Fruit fly (Drosophila melanogaster) whole organism, adult: ENCODE measurements around the gene mkg-p.

Experiments
- CG11617 ChIP-seq: fragments of 200-800 bp; sonication (Bioruptor generic); optimal IDR thresholded peaks from 2 replicates; lab custom pipeline; 2017; ENCODE audit warnings: mild to moderate bottlenecking, missing biosample characterization, missing genetic modification reagents, missing genetic modification characterization
- CG5204 ChIP-seq: fragments of 200-800 bp; sonication (Bioruptor generic); optimal IDR thresholded peaks from 2 replicates; lab custom pipeline; 2016; ENCODE audit warnings: missing biosample characterization, missing genetic modification characterization
- CG7101 ChIP-seq: fragments of 200-800 bp; sonication (Bioruptor generic); optimal IDR thresholded peaks from 2 replicates; lab custom pipeline; 2018; ENCODE audit warnings: missing biosample characterization, mild to moderate bottlenecking, missing genetic modification characterization, moderate library complexity
- cic ChIP-seq: fragments of 200-800 bp; sonication (Bioruptor generic); optimal IDR thresholded peaks from 2 replicates; lab custom pipeline; 2017; ENCODE audit warnings: missing biosample characterization, mild to moderate bottlenecking, missing genetic modification characterization, moderate library complexity
- cnc ChIP-seq, 2 experiments: fragments of >200 bp; optimal IDR thresholded peaks; 2 replicates each; lab custom pipeline; 2017
- kay ChIP-seq: fragments of 200-800 bp; sonication (Bioruptor generic); peaks from one replicate; lab custom pipeline; 2016; ENCODE audit warnings: missing biosample characterization, missing genetic modification characterization, borderline replicate concordance
- tj ChIP-seq: fragments of 200-800 bp; sonication (Bioruptor generic); optimal IDR thresholded peaks from 3 replicates; lab custom pipeline; 2017; ENCODE audit warnings: missing biosample characterization, mild to moderate bottlenecking, missing genetic modification characterization, moderate library complexity
- toe ChIP-seq: fragments of 200-800 bp; sonication (Bioruptor generic); optimal IDR thresholded peaks from 2 replicates; lab custom pipeline; 2016; ENCODE audit warnings: missing biosample characterization, missing genetic modification characterization

DNA sequence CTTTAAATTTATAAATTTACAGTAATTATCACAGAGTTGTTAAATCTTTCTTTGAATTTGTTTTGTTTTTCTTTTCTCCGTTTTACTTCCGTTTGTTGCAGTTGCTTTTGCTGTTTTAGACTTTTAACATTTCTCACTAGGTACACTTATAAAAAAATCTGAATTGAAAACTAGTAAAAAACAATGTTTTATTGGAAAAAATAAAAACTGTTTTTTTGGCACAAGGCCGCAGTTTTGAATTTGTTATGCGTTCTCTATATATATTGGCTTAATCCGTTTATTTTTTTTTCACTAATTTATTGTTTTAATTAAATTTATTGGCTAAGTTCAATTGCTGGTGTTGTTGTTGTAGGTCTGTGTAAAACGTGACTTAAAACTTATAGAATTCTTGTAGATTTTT lies 35.0 kb upstream of the mkg-p start:
- no peak for TF ChIP-seq kay
- TF ChIP-seq CG7101 (tag; lab: Kevin White, UChicago): no peak
- TF ChIP-seq CG11617 (GFP tag; lab: Kevin White, UChicago): no peak
- TF ChIP-seq CG5204 (GFP tag; lab: Kevin White, UChicago): no peak
- no peak for TF ChIP-seq tj
- TF ChIP-seq cic: no peak
- TF ChIP-seq toe (GFP tag; lab: Kevin White, UChicago): no peak
- TF ChIP-seq cnc (optimal IDR thresholded peaks at IDR 0.05; lab: Kevin White, UChicago): no peak
